Fruit fly (Drosophila melanogaster) whole organism, adult: ENCODE data around the gene simj.

Experiments
- CG11617 ChIP-seq: fragments of 200-800 bp; sonication (Bioruptor generic); optimal IDR thresholded peaks from 2 replicates; lab custom pipeline; 2017; ENCODE audit warnings: mild to moderate bottlenecking, missing biosample characterization, missing genetic modification reagents, missing genetic modification characterization
- kay ChIP-seq: fragments of 200-800 bp; sonication (Bioruptor generic); peaks from one replicate; lab custom pipeline; 2016; ENCODE audit warnings: missing biosample characterization, missing genetic modification characterization, borderline replicate concordance
- toe ChIP-seq: fragments of 200-800 bp; sonication (Bioruptor generic); optimal IDR thresholded peaks from 2 replicates; lab custom pipeline; 2016; ENCODE audit warnings: missing biosample characterization, missing genetic modification characterization

DNA sequence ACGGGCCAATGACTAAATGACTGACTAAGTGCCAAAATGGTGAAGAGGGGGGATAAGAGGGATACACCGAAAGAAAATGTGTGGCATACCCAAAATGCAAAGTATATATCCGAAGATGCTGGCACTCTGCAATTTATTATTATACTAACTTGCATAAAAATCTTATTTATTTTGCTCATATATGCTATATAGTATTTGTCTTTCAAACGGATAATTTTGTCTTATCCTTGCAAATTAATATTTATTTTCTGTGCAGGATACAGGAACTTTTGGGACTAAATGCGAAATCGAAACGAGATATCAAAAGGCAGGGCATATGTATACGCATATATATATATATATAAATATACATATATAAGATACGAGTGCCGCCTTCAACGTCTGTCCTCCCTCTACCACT is 46.8 kb downstream of the simj start:
- TF ChIP-seq toe: no peak
- TF ChIP-seq CG11617: no peak
- no peak for TF ChIP-seq kay
